Worm (Caenorhabditis elegans): ENCODE results near the gene K06H6.2.

DNA sequence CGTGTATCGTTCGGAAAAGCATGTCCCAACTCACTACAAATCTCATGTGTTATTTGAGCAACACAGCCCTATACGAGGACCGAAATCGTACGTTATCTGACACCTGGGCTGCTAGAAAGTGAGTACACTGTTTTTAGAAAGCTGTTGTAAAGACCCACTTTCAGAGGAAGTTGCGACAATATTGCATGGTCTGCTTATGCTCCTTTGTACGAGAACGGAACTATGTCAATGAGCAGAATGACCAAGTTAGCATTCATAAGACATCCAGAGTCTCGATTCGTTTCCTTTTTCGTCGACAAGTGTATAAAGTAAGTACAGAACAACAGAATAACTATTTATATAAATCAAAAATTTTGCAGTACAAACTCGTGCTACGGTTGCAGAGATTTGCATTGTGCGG is 8.7 kb upstream of the K06H6.2 start:
- TF ChIP-seq dpl-1 (GFP tag; optimal IDR thresholded peaks at IDR 0.05) (no peak), nhr-76 (tag; optimal IDR thresholded peaks at IDR 0.05) (no peak), fos-1 (tag; optimal IDR thresholded peaks at IDR 0.05) (no peak)
